Worm (Caenorhabditis elegans) whole organism, young adult: ENCODE results near the gene str-254.

ENCODE experiments used
- B0035.1 ChIP-seq: sonication (generic microtip); optimal IDR thresholded peaks from 2 replicates; lab custom pipeline; 2016; ENCODE audit warnings: missing genetic modification characterization, mild to moderate bottlenecking, missing compliant biosample characterization, missing genotype, missing genetic modification reagents
- B0261.1 ChIP-seq: sonication (generic microtip); optimal IDR thresholded peaks from 2 replicates; lab custom pipeline; 2016; ENCODE audit warnings: mild to moderate bottlenecking, missing genetic modification characterization, moderate library complexity, missing compliant biosample characterization
- F23B12.7 ChIP-seq: sonication (generic microtip); optimal IDR thresholded peaks from 2 replicates; lab custom pipeline; 2017; ENCODE audit warnings: missing genetic modification characterization, mild to moderate bottlenecking, missing compliant biosample characterization, antibody characterized with exemption, moderate library complexity; ENCODE audit not compliant: insufficient read depth
- F33H1.4 ChIP-seq: fragments of 200-800 bp; sonication (Bioruptor generic); IDR thresholded peaks from 2 replicates; pipeline ENCODE4 v1.3.6; 2022; ENCODE audit warnings: missing genetic modification reagents, missing genetic modification characterization, missing compliant biosample characterization
- F37B4.10 ChIP-seq: fragments of 200-800 bp; sonication (Bioruptor generic); IDR thresholded peaks from 2 replicates; pipeline ENCODE4 v1.3.6; 2022; ENCODE audit warnings: missing genetic modification characterization, missing compliant biosample characterization
- F57A8.1 ChIP-seq: fragments of 200-800 bp; sonication (Bioruptor generic); optimal IDR thresholded peaks from 2 replicates; lab custom pipeline; 2018; ENCODE audit warnings: mild to moderate bottlenecking, missing genetic modification characterization, moderate library complexity, missing compliant biosample characterization
- T26A5.8 ChIP-seq: sonication (generic microtip); optimal IDR thresholded peaks from 2 replicates; lab custom pipeline; 2016; ENCODE audit warnings: missing genetic modification characterization, missing compliant biosample characterization
- ZK185.1 ChIP-seq: sonication (generic microtip); optimal IDR thresholded peaks from 2 replicates; lab custom pipeline; 2016; ENCODE audit warnings: mild to moderate bottlenecking, missing genetic modification characterization, missing compliant biosample characterization; ENCODE audit not compliant: poor library complexity, severe bottlenecking
- akir-1 ChIP-seq: fragments of 200-800 bp; sonication (Bioruptor generic); optimal IDR thresholded peaks from 2 replicates; lab custom pipeline; 2018; ENCODE audit warnings: mild to moderate bottlenecking, missing genetic modification characterization, moderate library complexity, missing compliant biosample characterization
- aptf-2 ChIP-seq: fragments of 200-800 bp; sonication (Bioruptor generic); conservative IDR thresholded peaks from 2 replicates; pipeline ENCODE4 v1.3.6; 2022; ENCODE audit warnings: missing genetic modification reagents, missing genetic modification characterization, missing compliant biosample characterization
- aptf-3 ChIP-seq: fragments of 200-800 bp; sonication (Bioruptor generic); IDR thresholded peaks from 2 replicates; pipeline ENCODE4 v1.3.6; 2022; ENCODE audit warnings: missing genetic modification characterization, missing compliant biosample characterization
- attf-5 ChIP-seq: fragments of 200-800 bp; sonication (Bioruptor generic); optimal IDR thresholded peaks from 2 replicates; lab custom pipeline; 2018; ENCODE audit warnings: mild to moderate bottlenecking, missing genetic modification characterization, missing compliant biosample characterization
- attf-6 ChIP-seq: fragments of 200-800 bp; sonication (Bioruptor generic); IDR thresholded peaks from 2 replicates; pipeline ENCODE4 v1.3.6; 2022; ENCODE audit warnings: missing genetic modification reagents, missing genetic modification characterization, missing compliant biosample characterization
- cebp-1 ChIP-seq, 2 experiments: fragments of 200-800 bp in 1 of 2; sonication (Bioruptor generic) in 1 of 2; sonication (generic microtip) in 1 of 2; IDR thresholded peaks in 1 of 2; optimal IDR thresholded peaks in 1 of 2; 2 replicates each; pipeline versions ENCODE4 v1.3.6 to Lab custom; 2017 to 2022; ENCODE audit warnings: missing compliant biosample characterization in 2 of 2, missing genetic modification characterization in 2 of 2, mild to moderate bottlenecking in 1 of 2, missing genetic modification reagents in 1 of 2, moderate library complexity in 1 of 2
- ceh-58 ChIP-seq: fragments of 200-800 bp; sonication (Bioruptor generic); IDR thresholded peaks from 2 replicates; pipeline ENCODE4 v1.3.6; 2022; ENCODE audit warnings: missing genetic modification characterization, missing compliant biosample characterization
- egl-44 ChIP-seq: fragments of 200-800 bp; sonication (Bioruptor generic); IDR thresholded peaks from 2 replicates; pipeline ENCODE4 v1.3.6; 2022; ENCODE audit warnings: missing genetic modification reagents, missing genetic modification characterization, missing compliant biosample characterization
- egrh-3 ChIP-seq: fragments of 200-800 bp; sonication (Bioruptor generic); IDR thresholded peaks from 2 replicates; pipeline ENCODE4 v1.3.6; 2022; ENCODE audit warnings: missing genetic modification reagents, missing genetic modification characterization, missing compliant biosample characterization
- gei-17 ChIP-seq: fragments of 200-800 bp; sonication (Bioruptor generic); optimal IDR thresholded peaks from 2 replicates; lab custom pipeline; 2018; ENCODE audit warnings: mild to moderate bottlenecking, missing genetic modification characterization, missing compliant biosample characterization
- hlh-12 ChIP-seq: sonication (generic microtip); optimal IDR thresholded peaks from 2 replicates; lab custom pipeline; 2016; ENCODE audit warnings: missing genetic modification characterization, missing compliant biosample characterization
- hlh-26 ChIP-seq: fragments of 200-800 bp; sonication (Bioruptor generic); conservative IDR thresholded peaks from 2 replicates; pipeline ENCODE4 v1.3.6; 2022; ENCODE audit warnings: missing genetic modification reagents, missing genetic modification characterization, missing compliant biosample characterization
- lin-35 ChIP-seq, 3 experiments: fragments of 150-350 bp in 2 of 3; sonication (generic microtip) in 1 of 3; optimal IDR thresholded peaks; 2 replicates each; lab custom pipeline; 2014 to 2018; ENCODE audit warnings: missing biosample characterization in 3 of 3, missing genetic modification characterization in 3 of 3, missing genetic modification reagents in 3 of 3
- lsl-1 ChIP-seq: fragments of 200-800 bp; sonication (Bioruptor generic); optimal IDR thresholded peaks from 2 replicates; lab custom pipeline; 2018; ENCODE audit warnings: mild to moderate bottlenecking, missing genetic modification characterization, moderate library complexity, missing compliant biosample characterization
- lsy-27 ChIP-seq: sonication (generic microtip); optimal IDR thresholded peaks from 2 replicates; lab custom pipeline; 2017; ENCODE audit warnings: missing genetic modification characterization, mild to moderate bottlenecking, missing compliant biosample characterization, antibody characterized with exemption, missing genotype, borderline replicate concordance; ENCODE audit not compliant: insufficient read depth
- madf-6 ChIP-seq: fragments of 200-800 bp; sonication (Bioruptor generic); IDR thresholded peaks from 2 replicates; pipeline ENCODE4 v1.3.6; 2022; ENCODE audit warnings: missing genetic modification reagents, missing genetic modification characterization, missing compliant biosample characterization
- madf-8 ChIP-seq: fragments of 200-800 bp; sonication (Bioruptor generic); conservative IDR thresholded peaks from 2 replicates; pipeline ENCODE4 v1.3.6; 2022; ENCODE audit warnings: missing genetic modification reagents, missing genetic modification characterization, missing compliant biosample characterization
- nhr-179 ChIP-seq: sonication (generic microtip); optimal IDR thresholded peaks from 2 replicates; lab custom pipeline; 2016; ENCODE audit warnings: mild to moderate bottlenecking, missing genetic modification characterization, missing compliant biosample characterization
- pha-4 ChIP-seq: fragments of 150-350 bp; sonication (generic microtip); optimal IDR thresholded peaks from 2 replicates; lab custom pipeline; 2014; ENCODE audit warnings: missing biosample characterization, missing genetic modification reagents, missing genetic modification characterization
- tbp1 ChIP-seq: fragments of 200-800 bp; sonication (Bioruptor generic); optimal IDR thresholded peaks from 2 replicates; lab custom pipeline; 2018; ENCODE audit warnings: mild to moderate bottlenecking, missing genetic modification characterization, missing compliant biosample characterization
- tlf-1 ChIP-seq: fragments of 200-800 bp; sonication (Bioruptor generic); optimal IDR thresholded peaks from 2 replicates; lab custom pipeline; 2018; ENCODE audit warnings: mild to moderate bottlenecking, missing genetic modification characterization, missing compliant biosample characterization
- xnd-1 ChIP-seq: sonication (generic microtip); optimal IDR thresholded peaks from 2 replicates; lab custom pipeline; 2016; ENCODE audit warnings: missing genotype, missing genetic modification reagents, missing genetic modification characterization, missing compliant biosample characterization
- ztf-25 ChIP-seq: fragments of 200-800 bp; sonication (Bioruptor generic); IDR thresholded peaks from 2 replicates; pipeline ENCODE4 v1.3.6; 2022; ENCODE audit warnings: missing genetic modification reagents, missing genetic modification characterization, missing compliant biosample characterization
- ztf-3 ChIP-seq: fragments of 200-800 bp; sonication (Bioruptor generic); optimal IDR thresholded peaks from 2 replicates; lab custom pipeline; 2018; ENCODE audit warnings: mild to moderate bottlenecking, missing genetic modification characterization, missing compliant biosample characterization
- ztf-6 ChIP-seq: fragments of 200-800 bp; sonication (Bioruptor generic); IDR thresholded peaks from 2 replicates; pipeline ENCODE4 v1.3.6; 2022; ENCODE audit warnings: missing genetic modification reagents, missing genetic modification characterization, missing compliant biosample characterization

str-254 gene

DNA sequence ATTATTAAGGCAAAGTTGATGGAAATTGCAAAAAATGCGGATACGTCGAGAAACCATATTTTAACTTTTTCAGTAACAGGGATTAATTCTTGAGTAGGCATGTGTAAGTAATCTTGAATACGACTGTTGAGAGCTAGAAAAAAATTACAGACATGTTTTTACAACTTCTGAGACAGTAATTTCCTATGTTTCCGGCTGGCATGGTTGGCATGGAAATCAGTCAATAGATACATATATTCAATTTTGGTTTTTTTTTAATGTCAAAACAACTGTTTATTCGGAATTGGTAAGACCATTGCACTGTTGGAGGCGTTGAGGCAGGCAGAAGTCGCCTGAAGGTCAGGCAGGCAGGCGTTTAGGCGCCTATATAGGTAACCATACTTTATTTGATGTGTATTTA, at the start of gene str-254:
Gene str-254 (minus strand): TSS at position 101 of the 400 bp plus-strand sequence.
- TF ChIP-seq attf-5 (GFP tag; lab: Kevin White, UChicago) (no peak), ceh-58 (GFP tag; lab: Robert Waterston, UW) (no peak)

DNA sequence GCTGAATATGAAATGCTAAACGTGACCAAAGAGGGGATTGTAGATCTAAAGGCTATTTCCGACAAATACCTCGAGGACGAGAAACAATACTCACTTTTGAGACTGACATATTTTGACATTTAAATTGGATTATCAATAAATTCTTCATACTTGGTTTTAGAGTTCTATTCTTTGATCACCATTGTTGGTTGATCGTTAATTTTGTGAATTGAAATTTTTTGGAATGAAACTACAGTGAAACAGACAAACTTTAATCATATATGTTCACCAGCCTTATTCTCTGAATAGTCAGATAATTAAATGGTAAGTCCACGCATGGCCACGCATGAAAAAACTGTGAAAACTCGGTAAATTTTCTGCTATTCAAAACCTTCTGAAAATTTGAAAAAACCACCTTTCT, 49.3 kb upstream of the str-254 start, which contains the start of gene F11A5.18:
Gene F11A5.18 (plus strand): TSS at position 301 of the 400 bp plus-strand sequence.
- no peak for TF ChIP-seq ztf-6 (GFP tag; lab: Robert Waterston, UW)
- no peak for TF ChIP-seq F33H1.4 (GFP tag; lab: Robert Waterston, UW)
- TF ChIP-seq nhr-179 (tag; lab: Kevin White, UChicago), result no peak
- no peak for TF ChIP-seq cebp-1 (GFP tag; IDR thresholded peaks at IDR 0.05; lab: Robert Waterston, UW)
- no peak for TF ChIP-seq cebp-1 (tag; optimal IDR thresholded peaks at IDR 0.05; lab: Kevin White, UChicago)
- TF ChIP-seq, all 124 proteins: peak for 0

DNA sequence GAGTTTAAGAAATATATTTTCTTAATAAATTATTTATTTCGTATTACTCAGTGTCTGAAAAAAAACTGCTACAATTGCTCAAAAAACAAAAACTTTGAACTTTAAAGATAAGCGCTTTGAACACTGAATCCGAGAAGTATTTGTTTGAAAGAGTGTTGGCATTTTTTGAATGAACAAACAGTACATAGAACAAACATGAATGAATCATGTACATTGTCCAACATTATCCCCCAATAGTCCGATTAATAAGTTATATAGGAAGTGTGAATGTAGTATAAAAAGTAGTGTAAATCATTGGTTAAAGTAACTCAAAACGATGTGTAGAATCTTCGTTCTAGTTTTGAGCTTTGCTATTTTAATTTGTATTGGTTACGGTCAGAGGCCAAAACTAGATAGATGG, 48.5 kb upstream of the str-254 start, which contains the start of gene F11A5.17:
Gene F11A5.17 (plus strand): TSS at position 301 of the 400 bp plus-strand sequence.
- TF ChIP-seq F57A8.1, result no peak
- TF ChIP-seq ztf-25 (GFP tag; lab: Robert Waterston, UW), result no peak
- TF ChIP-seq tlf-1 (GFP tag; lab: Kevin White, UChicago), result no peak
- no peak for TF ChIP-seq lsy-27
- TF ChIP-seq B0035.1, result no peak
- TF ChIP-seq gei-17 (GFP tag; lab: Kevin White, UChicago), result no peak
- TF ChIP-seq ZK185.1 (tag; lab: Kevin White, UChicago), result no peak
- TF ChIP-seq attf-6 (GFP tag; lab: Robert Waterston, UW), result no peak
- TF ChIP-seq akir-1 (GFP tag; lab: Kevin White, UChicago), result no peak
- no peak for TF ChIP-seq nhr-179 (tag; lab: Kevin White, UChicago)
- no peak for TF ChIP-seq F37B4.10
- no peak for TF ChIP-seq lsl-1 (GFP tag; lab: Kevin White, UChicago)
- TF ChIP-seq F23B12.7 (tag; lab: Kevin White, UChicago), result no peak
- TF ChIP-seq aptf-3 (GFP tag; lab: Robert Waterston, UW), result no peak
- TF ChIP-seq hlh-12, result no peak
- no peak for TF ChIP-seq egl-44 (GFP tag; lab: Robert Waterston, UW)
- no peak for TF ChIP-seq egrh-3 (GFP tag; lab: Robert Waterston, UW)
- no peak for TF ChIP-seq T26A5.8 (tag; lab: Kevin White, UChicago)
- TF ChIP-seq ztf-3 (GFP tag; lab: Kevin White, UChicago), result no peak
- no peak for TF ChIP-seq xnd-1 (tag; lab: Kevin White, UChicago)

DNA sequence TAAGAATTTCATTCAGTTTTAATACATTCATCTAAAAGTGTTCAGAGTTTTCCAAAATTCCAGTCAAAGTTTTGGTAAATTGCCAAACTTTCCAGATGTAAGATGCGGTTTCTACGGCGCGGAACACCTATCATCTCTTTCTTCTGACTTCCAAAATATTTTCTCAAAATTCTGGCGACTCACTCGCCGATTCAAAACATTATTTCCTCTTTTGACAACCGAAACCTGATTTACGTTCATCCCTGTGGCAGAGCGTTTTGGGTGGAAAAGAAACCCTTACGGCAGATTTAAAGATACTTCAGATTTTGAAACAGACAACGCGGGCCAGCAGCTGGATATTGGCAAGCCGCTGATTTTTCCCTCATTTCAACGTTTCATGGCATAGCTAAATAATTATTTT, 44.7 kb upstream of the str-254 start, which contains the start of gene F11A5.5:
Gene F11A5.5 (plus strand): TSS at position 301 of the 400 bp plus-strand sequence.
- no peak for TF ChIP-seq aptf-2 (GFP tag; lab: Robert Waterston, UW)
- no peak for TF ChIP-seq B0035.1
- TF ChIP-seq B0261.1 (tag; lab: Kevin White, UChicago), result no peak
- TF ChIP-seq hlh-26 (GFP tag; lab: Robert Waterston, UW), result no peak
- TF ChIP-seq madf-6 (GFP tag; lab: Robert Waterston, UW), result no peak
- no peak for TF ChIP-seq tbp1
- no peak for TF ChIP-seq ceh-58 (GFP tag; lab: Robert Waterston, UW)
- no peak for TF ChIP-seq madf-8 (GFP tag; lab: Robert Waterston, UW)
- no peak for TF ChIP-seq hlh-12
- TF ChIP-seq lin-35 (GFP tag; optimal IDR thresholded peaks at IDR 0.05; lab: Kevin White, UChicago), result no peak
- no peak for TF ChIP-seq pha-4 (tag; lab: Kevin White, UChicago)
- TF ChIP-seq, all 124 proteins: peak for 0
